Worm (Caenorhabditis elegans) whole organism, L3 larva: ENCODE measurements around the gene ZC116.5.
A peak's percentile ranks its signal among the peaks of the same experiment; 100 is the strongest.

ENCODE experiments used
- ZK546.5 ChIP-seq: sonication (generic microtip); optimal IDR thresholded peaks from 2 replicates; lab custom pipeline; 2017; ENCODE audit warnings: missing biosample characterization, missing genetic modification characterization
- ceh-28 ChIP-seq: fragments of 150-350 bp; optimal IDR thresholded peaks from 2 replicates; lab custom pipeline; 2014; ENCODE audit warnings: missing biosample characterization, missing genetic modification reagents, missing genetic modification characterization
- ceh-82 ChIP-seq: fragments of 150-350 bp; optimal IDR thresholded peaks from 2 replicates; lab custom pipeline; 2014; ENCODE audit warnings: missing biosample characterization, missing genetic modification characterization
- ceh-9 ChIP-seq: sonication (generic microtip); optimal IDR thresholded peaks from 2 replicates; lab custom pipeline; 2018; ENCODE audit warnings: missing biosample characterization, missing genetic modification characterization
- daf-12 ChIP-seq: fragments of 150-350 bp; optimal IDR thresholded peaks from 2 replicates; lab custom pipeline; 2014; ENCODE audit warnings: missing biosample characterization, missing genetic modification reagents, missing genetic modification characterization
- egl-27 ChIP-seq: sonication (generic microtip); optimal IDR thresholded peaks from 4 replicates; lab custom pipeline; 2017; ENCODE audit warnings: missing biosample characterization, missing genetic modification reagents, missing genetic modification characterization
- egl-5 ChIP-seq: fragments of 150-350 bp; optimal IDR thresholded peaks from 2 replicates; lab custom pipeline; 2017; ENCODE audit warnings: missing biosample characterization, missing genetic modification reagents, missing genetic modification characterization, inconsistent platforms
- elt-3 ChIP-seq, 3 experiments: fragments of 150-350 bp in 1 of 3; sonication (generic microtip) in 2 of 3; optimal IDR thresholded peaks; 2 replicates in 2 of 3; 4 replicates in 1 of 3; lab custom pipeline; 2014 to 2017; ENCODE audit warnings: missing biosample characterization in 3 of 3, missing genetic modification characterization in 3 of 3
- eor-1 ChIP-seq, 2 experiments: fragments of 150-350 bp; optimal IDR thresholded peaks; 2 replicates each; lab custom pipeline; 2014 to 2018; ENCODE audit warnings: missing biosample characterization in 2 of 2, missing genetic modification characterization in 2 of 2
- fkh-10 ChIP-seq: sonication (generic microtip); optimal IDR thresholded peaks from 2 replicates; lab custom pipeline; 2017; ENCODE audit warnings: missing biosample characterization, missing genetic modification reagents, missing genetic modification characterization
- fkh-2 ChIP-seq: fragments of 150-350 bp; optimal IDR thresholded peaks from 2 replicates; lab custom pipeline; 2014; ENCODE audit warnings: missing biosample characterization, missing genetic modification reagents, missing genetic modification characterization
- fos-1 ChIP-seq: fragments of 150-350 bp; optimal IDR thresholded peaks from 2 replicates; lab custom pipeline; 2014; ENCODE audit warnings: missing biosample characterization, missing genetic modification characterization
- hmg-11 ChIP-seq: sonication (generic microtip); optimal IDR thresholded peaks from 2 replicates; lab custom pipeline; 2016; ENCODE audit warnings: missing genetic modification characterization, missing compliant biosample characterization
- lin-15B ChIP-seq: fragments of 150-350 bp; optimal IDR thresholded peaks from 2 replicates; lab custom pipeline; 2014; ENCODE audit warnings: missing biosample characterization, missing genetic modification characterization
- lsy-12 ChIP-seq: sonication (generic microtip); optimal IDR thresholded peaks from 2 replicates; lab custom pipeline; 2016; ENCODE audit warnings: mild to moderate bottlenecking, missing genetic modification characterization, missing compliant biosample characterization
- mdl-1 ChIP-seq: fragments of 150-350 bp; optimal IDR thresholded peaks from 2 replicates; lab custom pipeline; 2014; ENCODE audit warnings: missing biosample characterization, missing genetic modification characterization
- mml-1 ChIP-seq: fragments of 150-350 bp; sonication (generic microtip); optimal IDR thresholded peaks from 3 replicates; lab custom pipeline; 2014; ENCODE audit warnings: missing biosample characterization, missing genetic modification characterization
- nfya-1 ChIP-seq: sonication (generic microtip); optimal IDR thresholded peaks from 2 replicates; lab custom pipeline; 2017; ENCODE audit warnings: missing genetic modification characterization, mild to moderate bottlenecking, missing compliant biosample characterization, antibody characterized with exemption, moderate library complexity; ENCODE audit not compliant: insufficient read depth
- nhr-11 ChIP-seq: fragments of 150-350 bp; optimal IDR thresholded peaks from 2 replicates; lab custom pipeline; 2014; ENCODE audit warnings: missing biosample characterization, missing genetic modification characterization
- nhr-12 ChIP-seq: fragments of 150-350 bp; optimal IDR thresholded peaks from 2 replicates; lab custom pipeline; 2014; ENCODE audit warnings: missing biosample characterization, missing genetic modification characterization
- nhr-23 ChIP-seq: fragments of 150-350 bp; optimal IDR thresholded peaks from 2 replicates; lab custom pipeline; 2014; ENCODE audit warnings: missing biosample characterization, missing genetic modification reagents, missing genetic modification characterization
- nhr-237 ChIP-seq: fragments of 150-350 bp; optimal IDR thresholded peaks from 2 replicates; lab custom pipeline; 2014; ENCODE audit warnings: missing biosample characterization, missing genetic modification characterization
- nhr-25 ChIP-seq: sonication (generic microtip); optimal IDR thresholded peaks from 2 replicates; lab custom pipeline; 2017; ENCODE audit warnings: missing biosample characterization, missing genetic modification characterization
- nhr-28 ChIP-seq: fragments of 150-350 bp; optimal IDR thresholded peaks from 2 replicates; lab custom pipeline; 2014; ENCODE audit warnings: missing biosample characterization, missing genetic modification characterization
- nhr-43 ChIP-seq: sonication (generic microtip); optimal IDR thresholded peaks from 2 replicates; lab custom pipeline; 2016; ENCODE audit warnings: mild to moderate bottlenecking, missing genetic modification characterization, missing compliant biosample characterization; ENCODE audit not compliant: poor library complexity, severe bottlenecking
- nhr-67 ChIP-seq: fragments of 150-350 bp; optimal IDR thresholded peaks from 2 replicates; lab custom pipeline; 2014; ENCODE audit warnings: missing biosample characterization, missing genetic modification characterization
- nhr-76 ChIP-seq: fragments of 150-350 bp; sonication (generic microtip); optimal IDR thresholded peaks from 5 replicates; lab custom pipeline; 2014; ENCODE audit warnings: missing biosample characterization, missing genetic modification characterization
- nhr-77 ChIP-seq: fragments of 150-350 bp; optimal IDR thresholded peaks from 2 replicates; lab custom pipeline; 2014; ENCODE audit warnings: missing biosample characterization, missing genetic modification characterization
- pha-4 ChIP-seq: fragments of 150-350 bp; optimal IDR thresholded peaks from 2 replicates; lab custom pipeline; 2014; ENCODE audit warnings: missing biosample characterization, missing genetic modification reagents, missing genetic modification characterization
- pqm-1 ChIP-seq: fragments of 150-350 bp; optimal IDR thresholded peaks from 2 replicates; lab custom pipeline; 2017; ENCODE audit warnings: missing biosample characterization, missing genetic modification characterization, inconsistent platforms
- skn-1 ChIP-seq: fragments of 150-350 bp; optimal IDR thresholded peaks from 2 replicates; lab custom pipeline; 2014; ENCODE audit warnings: missing biosample characterization, missing genetic modification characterization
- snpc-4 ChIP-seq: fragments of 150-350 bp; optimal IDR thresholded peaks from 2 replicates; lab custom pipeline; 2014; ENCODE audit warnings: missing biosample characterization, missing genetic modification characterization
- tbx-2 ChIP-seq: sonication (generic microtip); optimal IDR thresholded peaks from 2 replicates; lab custom pipeline; 2016; ENCODE audit warnings: mild to moderate bottlenecking, missing genetic modification characterization, missing compliant biosample characterization
- unc-62 ChIP-seq: fragments of 150-350 bp; sonication (generic microtip); optimal IDR thresholded peaks from 4 replicates; lab custom pipeline; 2014; ENCODE audit warnings: missing biosample characterization, missing genetic modification reagents, missing genetic modification characterization
- ztf-11 ChIP-seq: fragments of 150-350 bp; optimal IDR thresholded peaks from 2 replicates; lab custom pipeline; 2014; ENCODE audit warnings: missing biosample characterization, missing genetic modification characterization

ZC116.5 gene

DNA sequence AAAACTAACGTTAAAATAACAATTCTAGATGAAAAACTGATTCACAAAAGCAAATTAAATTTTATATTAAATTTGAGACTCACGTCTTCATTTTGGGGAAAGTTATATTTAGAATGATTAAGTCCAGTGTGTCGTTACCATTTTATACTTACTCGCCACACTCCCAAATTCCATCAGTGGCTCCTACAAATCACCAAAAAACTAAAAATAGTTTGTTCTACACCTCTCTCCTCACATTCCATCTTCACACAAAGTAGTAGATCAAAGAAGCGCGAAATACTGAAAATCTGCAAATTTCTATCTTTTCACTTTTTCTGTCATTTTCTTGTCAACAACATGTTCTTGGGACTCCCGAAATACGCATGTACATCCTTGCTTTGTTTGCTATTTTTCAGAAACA is at the start of gene ZC116.5:
ZC116.5 (minus strand) TSS at position 101 of the 400 bp plus-strand sequence.
- TF ChIP-seq nhr-25 (tag; lab: Kevin White, UChicago) = no peak
- no peak for TF ChIP-seq unc-62 (GFP tag; lab: Kevin White, UChicago)
- no peak for TF ChIP-seq egl-5 (tag; lab: Kevin White, UChicago)
- no peak for TF ChIP-seq tbx-2 (tag; lab: Kevin White, UChicago)

DNA sequence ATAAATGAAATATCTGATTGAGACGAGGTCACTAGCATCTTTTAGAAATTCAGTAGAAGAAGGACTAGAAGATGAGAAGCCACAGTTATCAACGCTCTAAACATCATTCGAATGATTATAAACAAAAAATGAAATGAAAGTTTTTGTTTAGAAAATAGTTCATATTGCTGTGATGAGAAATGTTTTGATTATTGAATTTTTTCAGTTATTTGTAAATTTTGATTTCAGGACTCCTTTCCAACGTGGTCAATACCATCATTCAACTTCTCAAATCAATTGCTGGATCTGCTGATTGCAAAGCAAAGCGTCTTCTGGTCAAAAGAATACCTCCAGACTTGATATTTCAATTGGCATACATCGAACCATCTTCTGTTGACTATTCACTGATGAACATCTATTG is 49.4 kb upstream of the ZC116.5 start, which contains the start of gene W05B10.6:
W05B10.6 (minus strand) TSS at position 101 of the 400 bp plus-strand sequence.
- TF ChIP-seq nhr-77 (tag; lab: Kevin White, UChicago) = no peak
- no peak for TF ChIP-seq ZK546.5 (tag; lab: Kevin White, UChicago)
- TF ChIP-seq unc-62 (GFP tag; lab: Kevin White, UChicago) = no peak
- TF ChIP-seq eor-1 (tag; optimal IDR thresholded peaks at IDR 0.05; lab: Kevin White, UChicago) = no peak
- TF ChIP-seq nhr-12 = no peak

DNA sequence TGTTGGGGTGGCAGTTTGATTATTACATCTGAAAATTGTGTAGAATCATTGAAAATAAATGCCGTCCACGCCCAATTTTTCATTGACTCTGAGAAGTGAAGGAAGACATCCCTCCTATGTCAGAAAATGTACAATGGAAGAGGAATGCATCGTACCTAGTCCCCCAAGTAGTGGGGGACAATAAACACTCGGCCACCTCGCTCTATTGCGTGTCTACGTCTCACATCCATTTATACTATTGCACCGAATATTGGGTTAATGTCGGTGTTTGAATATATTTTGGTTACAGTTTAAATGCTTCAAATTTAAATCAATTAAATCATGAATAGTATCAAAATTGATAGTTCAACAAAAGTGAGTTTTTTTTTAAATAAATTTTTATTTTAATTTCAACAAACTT is 40.9 kb upstream of the ZC116.5 start, which contains the start of gene lin-25:
lin-25 (plus strand) TSS at position 290 of the 400 bp plus-strand sequence.
- TF ChIP-seq pha-4 (tag; lab: Kevin White, UChicago) = peak; percentile 63
- TF ChIP-seq pqm-1 (tag; lab: Kevin White, UChicago) = no peak
- no peak for TF ChIP-seq nhr-67
- TF ChIP-seq nhr-43 (tag; lab: Kevin White, UChicago) = no peak
- no peak for TF ChIP-seq nhr-23 (tag; lab: Kevin White, UChicago)
- no peak for TF ChIP-seq egl-5 (tag; lab: Kevin White, UChicago)
- no peak for TF ChIP-seq ceh-82
- no peak for TF ChIP-seq ztf-11
- no peak for TF ChIP-seq fkh-2 (tag; lab: Kevin White, UChicago)
- no peak for TF ChIP-seq nhr-76
- TF ChIP-seq mdl-1 (tag; lab: Kevin White, UChicago) = no peak
- TF ChIP-seq nhr-77 (tag; lab: Kevin White, UChicago) = no peak
- TF ChIP-seq nhr-237 (tag; lab: Kevin White, UChicago) = no peak
- no peak for TF ChIP-seq egl-27 (tag; lab: Kevin White, UChicago)
- peak; percentile 24 for TF ChIP-seq nhr-25 (tag; lab: Kevin White, UChicago)
- TF ChIP-seq mml-1 (tag; lab: Kevin White, UChicago) = no peak
- peak; percentile 51 for TF ChIP-seq lin-15B (tag; lab: Kevin White, UChicago)
- no peak for TF ChIP-seq elt-3 (tag; optimal IDR thresholded peaks at IDR 0.05; lab: Kevin White, UChicago)
- TF ChIP-seq skn-1 (tag; lab: Kevin White, UChicago) = no peak
- no peak for TF ChIP-seq fos-1 (tag; lab: Kevin White, UChicago)
- TF ChIP-seq nfya-1 (tag; lab: Kevin White, UChicago) = peak; percentile 42
- no peak for TF ChIP-seq unc-62 (GFP tag; lab: Kevin White, UChicago)
- no peak for TF ChIP-seq fkh-10 (GFP tag; lab: Kevin White, UChicago)
- TF ChIP-seq eor-1 (tag; optimal IDR thresholded peaks at IDR 0.05; lab: Kevin White, UChicago) = no peak
- peak; percentile 58 for TF ChIP-seq hmg-11 (tag; lab: Kevin White, UChicago)
- peak; percentile 27 for TF ChIP-seq snpc-4

DNA sequence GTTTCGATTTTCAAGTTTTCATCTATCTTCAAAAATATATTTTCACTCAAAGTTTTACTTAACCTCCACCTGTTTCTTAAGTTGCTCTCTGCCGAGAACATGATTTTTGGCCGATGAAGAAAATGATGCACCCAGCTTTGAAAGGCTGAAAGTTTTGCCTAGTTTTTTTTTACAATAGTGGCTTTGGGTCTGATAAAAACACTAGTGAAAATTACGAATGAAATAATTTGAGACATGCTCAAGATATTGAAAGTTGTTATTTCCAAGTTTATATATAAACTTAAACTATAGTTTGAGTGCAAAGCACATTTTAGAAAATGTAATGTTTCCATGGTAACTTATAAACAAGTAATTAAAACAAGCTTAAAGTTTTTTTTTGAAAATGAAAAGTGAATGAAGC is 40.5 kb upstream of the ZC116.5 start, which contains the start of gene gpa-9:
gpa-9 (minus strand) TSS at position 101 of the 400 bp plus-strand sequence.
- TF ChIP-seq nhr-11 (tag; lab: Kevin White, UChicago) (no peak), nhr-28 (no peak), nhr-12 (no peak), ZK546.5 (tag; lab: Kevin White, UChicago) (no peak), ceh-82 (no peak)
- TF ChIP-seq, all 47 proteins: peak for 0

DNA sequence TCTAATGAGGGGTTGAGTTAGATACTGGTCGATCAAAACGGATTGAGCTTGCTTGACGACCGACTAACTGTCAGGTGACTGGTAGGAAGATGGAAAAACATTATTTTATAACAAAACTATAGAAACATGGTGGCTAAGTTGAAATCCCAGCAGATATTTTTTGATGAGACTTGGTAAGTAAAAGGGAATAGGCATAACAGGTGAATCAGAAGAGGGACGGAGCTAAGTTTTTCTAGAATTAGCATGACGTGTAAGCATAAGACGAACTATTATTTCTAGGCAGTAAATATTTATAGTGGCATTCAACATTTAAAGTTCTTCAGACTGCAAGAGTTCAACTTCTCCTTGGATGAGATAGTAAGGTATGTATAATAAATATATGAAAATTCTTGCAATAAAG is 35.7 kb upstream of the ZC116.5 start, which contains the start of gene F56H9.8:
F56H9.8 (plus strand) TSS at position 301 of the 400 bp plus-strand sequence.
- TF ChIP-seq ztf-11 = no peak
- no peak for TF ChIP-seq nhr-67
- TF ChIP-seq hmg-11 (tag; lab: Kevin White, UChicago) = no peak
- no peak for TF ChIP-seq egl-5 (tag; lab: Kevin White, UChicago)
- no peak for TF ChIP-seq nhr-237 (tag; lab: Kevin White, UChicago)
- TF ChIP-seq snpc-4 = no peak
- TF ChIP-seq daf-12 (tag; lab: Kevin White, UChicago) = no peak
- no peak for TF ChIP-seq fos-1 (tag; lab: Kevin White, UChicago)
- no peak for TF ChIP-seq ceh-9 (tag; lab: Kevin White, UChicago)
- TF ChIP-seq nhr-28 = no peak
- no peak for TF ChIP-seq nhr-11 (tag; lab: Kevin White, UChicago)
- no peak for TF ChIP-seq eor-1 (tag; optimal IDR thresholded peaks at IDR 0.05; lab: Kevin White, UChicago)
- TF ChIP-seq skn-1 (tag; lab: Kevin White, UChicago) = no peak
- TF ChIP-seq ceh-28 (tag; lab: Kevin White, UChicago) = no peak
- no peak for TF ChIP-seq fkh-10 (GFP tag; lab: Kevin White, UChicago)
- no peak for TF ChIP-seq lsy-12
